Fruit fly (Drosophila melanogaster) whole organism, embryonic: ENCODE measurements around the gene Gas8.

Experiments used
- CG11696 ChIP-seq: fragments of 200-800 bp; sonication (Bioruptor generic); IDR thresholded peaks from 2 replicates; pipeline ENCODE4 v1.3.6; 2022; ENCODE audit warnings: missing biosample characterization, missing genetic modification characterization
- CG11723 ChIP-seq: fragments of 200-800 bp; sonication (Bioruptor generic); optimal IDR thresholded peaks from 2 replicates; lab custom pipeline; 2017; ENCODE audit warnings: missing biosample characterization, mild to moderate bottlenecking, missing genetic modification characterization
- CG12659 ChIP-seq: fragments of 200-800 bp; sonication (Bioruptor generic); optimal IDR thresholded peaks from 3 replicates; lab custom pipeline; 2017; ENCODE audit warnings: mild to moderate bottlenecking, missing biosample characterization, missing genetic modification reagents, missing genetic modification characterization
- CG12744 ChIP-seq: fragments of 200-800 bp; sonication (Bioruptor generic); optimal IDR thresholded peaks from 2 replicates; lab custom pipeline; 2016; ENCODE audit warnings: missing biosample characterization, missing genetic modification characterization
- CG14667 ChIP-seq: fragments of 200-800 bp; sonication (Bioruptor generic); IDR thresholded peaks from 2 replicates; pipeline ENCODE4 v1.3.6; 2022; ENCODE audit warnings: missing biosample characterization, missing genetic modification characterization
- CG14710 ChIP-seq: fragments of 200-800 bp; sonication (Bioruptor generic); optimal IDR thresholded peaks from 3 replicates; lab custom pipeline; 2019; ENCODE audit warnings: missing biosample characterization, mild to moderate bottlenecking, missing genetic modification characterization, moderate library complexity
- CG14860 ChIP-seq: fragments of 200-800 bp; sonication (Bioruptor generic); IDR thresholded peaks from 3 replicates; pipeline ENCODE4 v1.3.6; 2022; ENCODE audit warnings: missing biosample characterization, missing genetic modification characterization; ENCODE audit not compliant: partially characterized antibody
- CG16779 ChIP-seq: fragments of 200-800 bp; sonication (Bioruptor generic); IDR thresholded peaks from 2 replicates; pipeline ENCODE4 v1.3.6; 2022; ENCODE audit warnings: missing biosample characterization, missing genetic modification characterization
- CG17612 ChIP-seq: fragments of 200-800 bp; sonication (Bioruptor generic); IDR thresholded peaks from 2 replicates; pipeline ENCODE4 v1.3.6; 2022; ENCODE audit warnings: missing biosample characterization, missing genetic modification characterization
- CG30020 ChIP-seq: fragments of 200-800 bp; optimal IDR thresholded peaks from 2 replicates; lab custom pipeline; 2019; ENCODE audit warnings: missing biosample characterization, mild to moderate bottlenecking, missing genetic modification characterization, moderate library complexity
- CG32532 ChIP-seq: fragments of 200-800 bp; sonication (Bioruptor generic); IDR thresholded peaks from 2 replicates; pipeline ENCODE4 v1.3.6; 2022; ENCODE audit warnings: missing biosample characterization, missing genetic modification characterization
- CG4328 ChIP-seq: fragments of 200-800 bp; sonication (Bioruptor generic); optimal IDR thresholded peaks from 3 replicates; lab custom pipeline; 2017; ENCODE audit warnings: missing biosample characterization, missing genetic modification reagents, missing genetic modification characterization
- CG4617 ChIP-seq: fragments of 200-800 bp; sonication (Bioruptor generic); optimal IDR thresholded peaks from 3 replicates; lab custom pipeline; 2016; ENCODE audit warnings: missing biosample characterization, missing genetic modification characterization, borderline replicate concordance
- CG6254 ChIP-seq: fragments of 200-800 bp; sonication (Bioruptor generic); optimal IDR thresholded peaks from 3 replicates; lab custom pipeline; 2017; ENCODE audit warnings: mild to moderate bottlenecking, missing biosample characterization, missing genetic modification reagents, missing genetic modification characterization
- CG6689 ChIP-seq: fragments of 200-800 bp; sonication (Bioruptor generic); IDR thresholded peaks from 2 replicates; pipeline ENCODE4 v1.3.6; 2022; ENCODE audit warnings: missing biosample characterization, missing genetic modification characterization
- CG6813 ChIP-seq: fragments of 200-800 bp; sonication (Bioruptor generic); optimal IDR thresholded peaks from 2 replicates; lab custom pipeline; 2017; ENCODE audit warnings: missing biosample characterization, missing genetic modification characterization, mild to moderate bottlenecking, moderate library complexity, missing genetic modification reagents
- CG8359 ChIP-seq: fragments of 200-800 bp; sonication (Bioruptor generic); optimal IDR thresholded peaks from 2 replicates; lab custom pipeline; 2017; ENCODE audit warnings: missing biosample characterization, mild to moderate bottlenecking, missing genetic modification characterization, borderline replicate concordance
- CG9817 ChIP-seq: fragments of 200-800 bp; sonication (Bioruptor generic); optimal IDR thresholded peaks from 2 replicates; lab custom pipeline; 2018; ENCODE audit warnings: missing biosample characterization, mild to moderate bottlenecking, missing genetic modification characterization, moderate library complexity
- Chrac-16 ChIP-seq: fragments of 200-800 bp; sonication (Bioruptor generic); optimal IDR thresholded peaks from 3 replicates; lab custom pipeline; 2016; ENCODE audit warnings: missing biosample characterization, missing genetic modification characterization
- Dbx ChIP-seq: fragments of 200-800 bp; sonication (Bioruptor generic); IDR thresholded peaks from 3 replicates; pipeline ENCODE4 v1.3.6; 2022; ENCODE audit warnings: missing biosample characterization, missing genetic modification characterization
- Dip2 ChIP-seq: fragments of 200-800 bp; sonication (Bioruptor generic); IDR thresholded peaks from 2 replicates; pipeline ENCODE4 v1.3.6; 2022; ENCODE audit warnings: missing biosample characterization, missing genetic modification characterization
- Dref ChIP-seq: fragments of 200-800 bp; sonication (Bioruptor generic); IDR thresholded peaks from 2 replicates; pipeline ENCODE4 v1.3.6; 2022; ENCODE audit warnings: missing biosample characterization, missing genetic modification characterization
- E2f1 ChIP-seq: fragments of 200-800 bp; sonication (Bioruptor generic); IDR thresholded peaks from 2 replicates; pipeline ENCODE4 v1.3.6; 2022; ENCODE audit warnings: missing biosample characterization, missing genetic modification characterization
- Ets65A ChIP-seq: fragments of 200-800 bp; sonication (Bioruptor generic); peaks from one replicate; lab custom pipeline; 2016; ENCODE audit warnings: missing biosample characterization, missing genetic modification characterization
- HLH3B ChIP-seq: fragments of 200-800 bp; sonication (Bioruptor generic); IDR thresholded peaks from 2 replicates; pipeline ENCODE4 v1.3.6; 2022; ENCODE audit warnings: missing biosample characterization, missing genetic modification characterization
- HmgZ ChIP-seq: fragments of 200-800 bp; sonication (Bioruptor generic); optimal IDR thresholded peaks from 2 replicates; lab custom pipeline; 2018; ENCODE audit warnings: missing biosample characterization, mild to moderate bottlenecking, missing genetic modification characterization
- Jarid2 ChIP-seq: fragments of 200-800 bp; sonication (Bioruptor generic); optimal IDR thresholded peaks from 3 replicates; lab custom pipeline; 2017; ENCODE audit warnings: mild to moderate bottlenecking, missing biosample characterization, missing genetic modification reagents, missing genetic modification characterization
- Kr ChIP-seq: fragments of 200-800 bp; sonication (Bioruptor generic); optimal IDR thresholded peaks from 2 replicates; lab custom pipeline; 2017; ENCODE audit warnings: missing biosample characterization, mild to moderate bottlenecking, missing genetic modification characterization
- Lhr ChIP-seq: fragments of 200-800 bp; sonication (Bioruptor generic); optimal IDR thresholded peaks from 3 replicates; lab custom pipeline; 2017; ENCODE audit warnings: mild to moderate bottlenecking, missing biosample characterization, missing genetic modification reagents, missing genetic modification characterization
- MTF-1 ChIP-seq: fragments of 200-800 bp; sonication (Bioruptor generic); optimal IDR thresholded peaks from 2 replicates; lab custom pipeline; 2018; ENCODE audit warnings: missing biosample characterization, mild to moderate bottlenecking, missing genetic modification characterization, borderline replicate concordance
- Mad ChIP-seq: fragments of 200-800 bp; sonication (Bioruptor generic); optimal IDR thresholded peaks from 2 replicates; lab custom pipeline; 2016; ENCODE audit warnings: missing biosample characterization, missing genetic modification characterization
- Poxn ChIP-seq: fragments of 200-800 bp; sonication (Bioruptor generic); IDR thresholded peaks from 2 replicates; pipeline ENCODE4 v1.3.6; 2022; ENCODE audit warnings: missing biosample characterization, missing genetic modification characterization
- Sox100B ChIP-seq: fragments of 200-800 bp; sonication (Bioruptor generic); optimal IDR thresholded peaks from 3 replicates; lab custom pipeline; 2018; ENCODE audit warnings: missing biosample characterization, mild to moderate bottlenecking, missing genetic modification characterization
- Taf1 ChIP-seq: fragments of 200-800 bp; sonication (Bioruptor generic); IDR thresholded peaks from 2 replicates; pipeline ENCODE4 v1.3.6; 2022; ENCODE audit warnings: missing biosample characterization, missing genetic modification characterization
- Trl ChIP-seq, 3 experiments: fragments of >200 bp in 2 of 3; fragments of 200-800 bp in 1 of 3; sonication (Bioruptor generic) in 1 of 3; optimal IDR thresholded peaks; 2 replicates in 1 of 3; 3 replicates in 2 of 3; lab custom pipeline; 2016 to 2017; ENCODE audit warnings: missing biosample characterization in 1 of 3, missing genetic modification characterization in 1 of 3
- Xbp1 ChIP-seq: fragments of 200-800 bp; sonication (Bioruptor generic); optimal IDR thresholded peaks from 3 replicates; lab custom pipeline; 2016; ENCODE audit warnings: missing biosample characterization, mild to moderate bottlenecking, missing genetic modification characterization
- al ChIP-seq: fragments of 200-800 bp; sonication (Bioruptor generic); IDR thresholded peaks from 2 replicates; pipeline ENCODE4 v1.3.6; 2022; ENCODE audit warnings: missing biosample characterization, missing genetic modification characterization
- cad ChIP-seq: fragments of >200 bp; optimal IDR thresholded peaks from 2 replicates; lab custom pipeline; 2017; ENCODE audit warnings: missing biosample characterization, missing genetic modification characterization
- crc ChIP-seq: fragments of 200-800 bp; sonication (Bioruptor generic); optimal IDR thresholded peaks from 2 replicates; lab custom pipeline; 2016; ENCODE audit warnings: missing biosample characterization, missing genetic modification characterization
- ftz-f1 ChIP-seq: fragments of 200-800 bp; sonication (Bioruptor generic); optimal IDR thresholded peaks from 2 replicates; lab custom pipeline; 2016; ENCODE audit warnings: missing biosample characterization, missing genetic modification characterization
- grau ChIP-seq: fragments of 200-800 bp; optimal IDR thresholded peaks from 3 replicates; lab custom pipeline; 2019; ENCODE audit warnings: missing biosample characterization, mild to moderate bottlenecking, missing genetic modification characterization, moderate library complexity
- h ChIP-seq: fragments of >200 bp; optimal IDR thresholded peaks from 2 replicates; lab custom pipeline; 2017
- pho ChIP-seq: fragments of 200-800 bp; sonication (Bioruptor generic); optimal IDR thresholded peaks from 2 replicates; lab custom pipeline; 2016; ENCODE audit warnings: missing biosample characterization, missing genetic modification characterization
- sc ChIP-seq, 3 experiments: fragments of >200 bp in 2 of 3; fragments of 200-800 bp in 1 of 3; sonication (Bioruptor generic) in 1 of 3; optimal IDR thresholded peaks; 2 replicates in 2 of 3; 3 replicates in 1 of 3; lab custom pipeline; 2017; ENCODE audit warnings: mild to moderate bottlenecking in 1 of 3, missing biosample characterization in 1 of 3, missing genetic modification characterization in 1 of 3, missing genetic modification reagents in 1 of 3
- sob ChIP-seq: fragments of 200-800 bp; sonication (Bioruptor generic); IDR thresholded peaks from 2 replicates; pipeline ENCODE4 v1.3.6; 2022; ENCODE audit warnings: missing biosample characterization, missing genetic modification characterization
- trem ChIP-seq: fragments of 200-800 bp; optimal IDR thresholded peaks from 3 replicates; lab custom pipeline; 2019; ENCODE audit warnings: missing biosample characterization, mild to moderate bottlenecking, missing genetic modification characterization, moderate library complexity
- unc-4 ChIP-seq: fragments of 200-800 bp; sonication (Bioruptor generic); IDR thresholded peaks from 2 replicates; pipeline ENCODE4 v1.3.6; 2022; ENCODE audit warnings: missing biosample characterization, missing genetic modification characterization; ENCODE audit not compliant: partially characterized antibody
- zen2 ChIP-seq: fragments of 200-800 bp; sonication (Bioruptor generic); IDR thresholded peaks from 3 replicates; pipeline ENCODE4 v1.3.6; 2022; ENCODE audit warnings: missing biosample characterization, missing genetic modification characterization; ENCODE audit not compliant: partially characterized antibody
- zfh1 ChIP-seq: fragments of 200-800 bp; sonication (Bioruptor generic); IDR thresholded peaks from 3 replicates; pipeline ENCODE4 v1.3.6; 2022; ENCODE audit warnings: missing biosample characterization, missing genetic modification characterization

Gas8 gene

DNA sequence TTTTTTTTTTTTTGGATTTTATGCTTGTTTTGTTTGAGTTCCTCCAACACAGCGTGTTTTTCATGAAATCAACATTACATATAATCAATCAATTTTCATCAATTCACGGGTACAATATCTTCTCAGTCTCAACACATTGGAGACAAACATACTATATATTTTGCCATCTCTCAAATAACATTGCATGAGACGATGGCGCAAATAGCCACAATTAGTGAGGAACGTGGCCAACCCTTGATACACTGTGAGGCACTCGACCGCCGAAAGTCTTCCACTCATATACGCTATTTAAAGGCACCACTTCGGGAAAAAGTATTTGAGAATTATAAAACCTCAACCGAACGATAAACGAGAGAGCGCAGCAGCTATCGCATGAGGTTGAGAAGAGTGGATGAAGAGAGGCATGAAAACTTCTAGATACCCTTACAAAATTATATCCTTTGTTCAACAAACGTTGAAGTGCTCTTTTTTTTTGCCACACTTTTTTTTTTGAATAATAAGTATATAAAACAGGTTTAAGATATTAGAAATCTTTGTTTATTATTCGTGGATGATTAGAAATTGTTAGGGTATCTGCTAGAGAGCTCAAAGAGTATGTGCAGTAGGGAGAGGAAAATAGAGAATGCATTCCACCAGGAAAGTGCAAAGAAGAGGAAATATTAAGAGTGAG is 41.3 kb upstream of the Gas8 start (continued):
- TF ChIP-seq Lhr (GFP tag; lab: Kevin White, UChicago) (peak; percentile 64), CG14860 (GFP tag; lab: Robert Waterston, UW) (peak; percentile 46; the same call in 2 of the 3 replicates), CG6813 (GFP tag; lab: Kevin White, UChicago) (peak; percentile 65), Trl (optimal IDR thresholded peaks at IDR 0.05; lab: Kevin White, UChicago) (peak; percentile 24 to 40), Trl (GFP tag; optimal IDR thresholded peaks at IDR 0.05; lab: Kevin White, UChicago) (no peak), Poxn (no peak), Taf1 (GFP tag; lab: Robert Waterston, UW) (no peak), zfh1 (GFP tag; lab: Robert Waterston, UW) (peak; percentile 86), trem (tag; lab: Kevin White, UChicago) (peak; percentile 78), Chrac-16 (GFP tag; lab: Kevin White, UChicago) (peak; percentile 77), sc (optimal IDR thresholded peaks at IDR 0.05; lab: Kevin White, UChicago) (no peak), sc (GFP tag; optimal IDR thresholded peaks at IDR 0.05; lab: Kevin White, UChicago) (peak; percentile 76), CG9817 (tag; lab: Kevin White, UChicago) (peak; percentile 73), Ets65A (GFP tag; lab: Kevin White, UChicago) (no peak), CG8359 (GFP tag; lab: Kevin White, UChicago) (peak; percentile 66), zen2 (GFP tag; lab: Robert Waterston, UW) (no peak), CG32532 (GFP tag; lab: Robert Waterston, UW) (peak; percentile 66), Sox100B (GFP tag; lab: Kevin White, UChicago) (peak; percentile 89), pho (peak; percentile 42), CG14710 (tag; lab: Kevin White, UChicago) (peak; percentile 87), Kr (GFP tag; lab: Kevin White, UChicago) (no peak), CG14667 (peak; percentile 13; the same call in 1 of the 2 replicates), sob (peak; percentile 73), CG17612 (GFP tag; lab: Robert Waterston, UW) (no peak), Mad (peak; percentile 60), CG16779 (GFP tag; lab: Robert Waterston, UW) (no peak), cad (no peak), CG6689 (GFP tag; lab: Robert Waterston, UW) (peak; percentile 72), Dref (GFP tag; lab: Robert Waterston, UW) (no peak), CG30020 (no peak), Xbp1 (GFP tag; lab: Kevin White, UChicago) (peak; percentile 86), ftz-f1 (no peak), HmgZ (tag; lab: Kevin White, UChicago) (peak; percentile 49), unc-4 (no peak), crc (GFP tag; lab: Kevin White, UChicago) (no peak), CG12659 (GFP tag; lab: Kevin White, UChicago) (peak; percentile 80), CG11696 (no peak), grau (tag; lab: Kevin White, UChicago) (peak; percentile 84), CG6254 (GFP tag; lab: Kevin White, UChicago) (peak; percentile 89), Jarid2 (GFP tag; lab: Kevin White, UChicago) (peak; percentile 37), CG11723 (GFP tag; lab: Kevin White, UChicago) (peak; percentile 59), HLH3B (GFP tag; lab: Robert Waterston, UW) (peak; percentile 95), Dip2 (GFP tag; lab: Robert Waterston, UW) (no peak), Dbx (GFP tag; lab: Robert Waterston, UW) (0 out of 3 replicates have a peak, but pooled peaks have one; percentile 57), CG4617 (peak; percentile 35), MTF-1 (peak; percentile 68), al (0 out of 2 replicates have a peak, but pooled peaks have one; percentile 16), E2f1 (GFP tag; lab: Robert Waterston, UW) (peak; percentile 57), h (no peak), CG12744 (GFP tag; lab: Kevin White, UChicago) (peak; percentile 59), CG4328 (GFP tag; lab: Kevin White, UChicago) (peak; percentile 28)
